Fruit fly (Drosophila melanogaster): Measurements from ENCODE around the gene Chd1.

- TF ChIP-seq CG8478 (optimal IDR thresholded peaks at IDR 0.05) = no peak
- TF ChIP-seq CTCF (optimal IDR thresholded peaks at IDR 0.05) = no peak
These were observed 6.2 kb upstream of the Chd1 start for dm6 chr2L:2993702-2994101.

Data from S2 (cell line).